Worm (Caenorhabditis elegans): ENCODE results near the gene exos-4.1.

- TF ChIP-seq unc-62 (GFP tag; optimal IDR thresholded peaks at IDR 0.05) (no peak), ham-2 (GFP tag; optimal IDR thresholded peaks at IDR 0.05) (no peak), cnd-1 (tag; optimal IDR thresholded peaks at IDR 0.05) (no peak), pha-4 (tag; optimal IDR thresholded peaks at IDR 0.05) (no peak), bed-3 (GFP tag; optimal IDR thresholded peaks at IDR 0.05) (no peak), lsy-2 (tag; optimal IDR thresholded peaks at IDR 0.05) (no peak), blmp-1 (tag; optimal IDR thresholded peaks at IDR 0.05) (no peak), sptf-1 (tag; optimal IDR thresholded peaks at IDR 0.05) (no peak), nhr-28 (tag; optimal IDR thresholded peaks at IDR 0.05) (no peak), unc-39 (tag; optimal IDR thresholded peaks at IDR 0.05) (no peak)
Measured at ce11 chrIV:13059284-13059683, 39.5 kb upstream of the exos-4.1 start, which contains the start of gene scl-3.
